Worm (Caenorhabditis elegans) whole organism, midembryonic: ENCODE data around the gene T22C8.1.

Source experiments
- T22C8.4 ChIP-seq: fragments of 200-800 bp; sonication (Bioruptor generic); IDR thresholded peaks from 2 replicates; pipeline ENCODE4 v1.3.6; 2022; ENCODE audit warnings: missing genetic modification characterization, missing compliant biosample characterization
- cog-1 ChIP-seq: sonication (generic microtip); optimal IDR thresholded peaks from 2 replicates; lab custom pipeline; 2016; ENCODE audit warnings: missing genetic modification characterization, missing compliant biosample characterization
- flt-1 ChIP-seq: fragments of 200-800 bp; sonication (Bioruptor generic); IDR thresholded peaks from 2 replicates; pipeline ENCODE4 v1.3.6; 2022; ENCODE audit warnings: missing genetic modification characterization, missing compliant biosample characterization
- klf-2 ChIP-seq: fragments of 200-800 bp; sonication (Bioruptor generic); conservative IDR thresholded peaks from 2 replicates; pipeline ENCODE4 v1.3.6; 2022; ENCODE audit warnings: missing genetic modification reagents, missing genetic modification characterization, missing compliant biosample characterization
- med-1 ChIP-seq: sonication (generic microtip); optimal IDR thresholded peaks from 2 replicates; lab custom pipeline; 2017; ENCODE audit warnings: missing genetic modification characterization, mild to moderate bottlenecking, missing compliant biosample characterization, antibody characterized with exemption, missing genetic modification reagents; ENCODE audit not compliant: insufficient read depth
- ref-1 ChIP-seq: fragments of 200-800 bp; sonication (Bioruptor generic); conservative IDR thresholded peaks from 2 replicates; pipeline ENCODE4 v1.3.6; 2022; ENCODE audit warnings: missing genetic modification reagents, missing genetic modification characterization, missing compliant biosample characterization
- tab-1 ChIP-seq: fragments of 200-800 bp; sonication (Bioruptor generic); IDR thresholded peaks from 2 replicates; pipeline ENCODE4 v1.3.6; 2022; ENCODE audit warnings: missing genetic modification characterization, missing compliant biosample characterization
- ztf-23 ChIP-seq: fragments of 200-800 bp; sonication (Bioruptor generic); IDR thresholded peaks from 2 replicates; pipeline ENCODE4 v1.3.6; 2022; ENCODE audit warnings: missing genetic modification reagents, missing genetic modification characterization, missing compliant biosample characterization
- ztf-29 ChIP-seq: fragments of 200-800 bp; sonication (Bioruptor generic); IDR thresholded peaks from 2 replicates; pipeline ENCODE4 v1.3.6; 2022; ENCODE audit warnings: missing genetic modification reagents, missing genetic modification characterization, missing compliant biosample characterization

Gene T22C8.1

DNA sequence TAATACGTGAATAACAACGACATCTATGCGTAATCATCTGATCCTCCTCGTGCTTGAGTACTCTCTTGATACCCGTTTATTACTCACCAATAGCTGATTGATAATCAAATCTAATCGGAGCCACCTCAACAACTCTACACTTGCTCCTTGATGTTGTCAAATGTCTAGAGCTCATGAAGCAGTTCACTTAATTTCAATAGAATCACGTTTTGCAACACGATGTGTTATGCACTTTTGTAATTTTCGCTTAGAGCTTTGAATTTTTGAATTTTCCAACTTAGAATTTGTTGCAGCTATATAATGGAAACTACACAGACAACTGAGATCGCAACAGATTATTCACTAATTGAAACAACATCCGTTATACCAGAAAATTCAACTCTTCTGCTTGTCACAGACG is at the start of gene T22C8.1:
T22C8.1 (plus strand) TSS at position 301 of the 400 bp plus-strand sequence.
- TF ChIP-seq flt-1 (GFP tag; lab: Robert Waterston, UW) (no peak), ref-1 (GFP tag; lab: Robert Waterston, UW) (no peak), cog-1 (tag; lab: Kevin White, UChicago) (no peak)

ce11 chrII:8566039-8566438 is 46.5 kb upstream of the T22C8.1 start, which contains the start of gene stc-1:
stc-1 (minus strand) TSS chrII:8566139.
- TF ChIP-seq klf-2: no peak
- no peak for TF ChIP-seq med-1 (GFP tag; lab: Kevin White, UChicago)
- no peak for TF ChIP-seq ztf-29 (GFP tag; lab: Robert Waterston, UW)
- no peak for TF ChIP-seq T22C8.4 (GFP tag; lab: Robert Waterston, UW)
- no peak for TF ChIP-seq flt-1 (GFP tag; lab: Robert Waterston, UW)
- no peak for TF ChIP-seq cog-1 (tag; lab: Kevin White, UChicago)
- TF ChIP-seq ztf-23 (GFP tag; lab: Robert Waterston, UW): no peak
- TF ChIP-seq tab-1 (GFP tag; lab: Robert Waterston, UW): no peak

- TF ChIP-seq tab-1 (GFP tag; lab: Robert Waterston, UW): no peak
- TF ChIP-seq med-1 (GFP tag; lab: Kevin White, UChicago): no peak
- no peak for TF ChIP-seq ref-1 (GFP tag; lab: Robert Waterston, UW)
- TF ChIP-seq cog-1 (tag; lab: Kevin White, UChicago): no peak
- TF ChIP-seq klf-2: no peak
- TF ChIP-seq ztf-29 (GFP tag; lab: Robert Waterston, UW): no peak
Measured at ce11 chrII:8566806-8567266, 45.7 kb upstream of the T22C8.1 start, which contains the start of gene F54C9.3. F54C9.3 (minus strand) TSS chrII:8566856.

DNA sequence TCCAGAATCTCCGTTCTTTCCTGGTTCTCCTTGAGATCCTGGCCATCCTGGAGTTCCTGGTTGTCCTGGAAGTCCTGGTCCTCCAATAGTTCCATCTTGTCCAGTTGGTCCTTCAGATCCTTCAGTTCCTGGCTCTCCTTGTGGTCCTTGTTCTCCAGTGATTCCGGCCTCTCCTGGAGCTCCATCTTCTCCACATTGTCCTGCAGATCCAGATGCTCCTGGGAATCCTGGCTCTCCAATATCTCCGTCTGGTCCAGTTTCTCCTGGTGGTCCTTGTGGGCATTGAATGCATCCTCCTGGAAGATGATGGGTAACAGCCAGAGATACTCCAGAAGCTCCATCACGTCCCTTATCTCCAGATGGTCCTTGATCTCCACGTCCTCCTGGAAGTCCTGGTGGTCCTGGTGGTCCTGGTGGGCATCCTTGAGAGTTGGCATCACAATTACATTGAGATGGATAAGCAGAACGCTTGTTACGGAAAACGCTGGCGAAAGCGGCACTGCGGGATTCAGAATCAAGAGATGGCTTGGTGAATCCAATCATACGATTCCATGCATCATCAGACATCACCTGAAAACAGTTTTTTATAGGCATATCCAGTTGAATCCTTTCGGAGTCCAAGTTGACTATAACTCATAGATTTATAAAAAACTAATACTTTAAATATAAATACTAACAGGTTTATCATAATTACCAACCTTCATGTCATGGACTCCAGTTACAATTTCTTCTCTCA is 44.2 kb upstream of the T22C8.1 start:
- TF ChIP-seq med-1 (GFP tag; lab: Kevin White, UChicago): no peak
- no peak for TF ChIP-seq tab-1 (GFP tag; lab: Robert Waterston, UW)
- TF ChIP-seq T22C8.4 (GFP tag; lab: Robert Waterston, UW): no peak
- no peak for TF ChIP-seq ztf-23 (GFP tag; lab: Robert Waterston, UW)
- TF ChIP-seq ref-1 (GFP tag; lab: Robert Waterston, UW): no peak
- TF ChIP-seq ztf-29 (GFP tag; lab: Robert Waterston, UW): no peak
- no peak for TF ChIP-seq klf-2
- TF ChIP-seq cog-1 (tag; lab: Kevin White, UChicago): no peak
- no peak for TF ChIP-seq flt-1 (GFP tag; lab: Robert Waterston, UW)

DNA sequence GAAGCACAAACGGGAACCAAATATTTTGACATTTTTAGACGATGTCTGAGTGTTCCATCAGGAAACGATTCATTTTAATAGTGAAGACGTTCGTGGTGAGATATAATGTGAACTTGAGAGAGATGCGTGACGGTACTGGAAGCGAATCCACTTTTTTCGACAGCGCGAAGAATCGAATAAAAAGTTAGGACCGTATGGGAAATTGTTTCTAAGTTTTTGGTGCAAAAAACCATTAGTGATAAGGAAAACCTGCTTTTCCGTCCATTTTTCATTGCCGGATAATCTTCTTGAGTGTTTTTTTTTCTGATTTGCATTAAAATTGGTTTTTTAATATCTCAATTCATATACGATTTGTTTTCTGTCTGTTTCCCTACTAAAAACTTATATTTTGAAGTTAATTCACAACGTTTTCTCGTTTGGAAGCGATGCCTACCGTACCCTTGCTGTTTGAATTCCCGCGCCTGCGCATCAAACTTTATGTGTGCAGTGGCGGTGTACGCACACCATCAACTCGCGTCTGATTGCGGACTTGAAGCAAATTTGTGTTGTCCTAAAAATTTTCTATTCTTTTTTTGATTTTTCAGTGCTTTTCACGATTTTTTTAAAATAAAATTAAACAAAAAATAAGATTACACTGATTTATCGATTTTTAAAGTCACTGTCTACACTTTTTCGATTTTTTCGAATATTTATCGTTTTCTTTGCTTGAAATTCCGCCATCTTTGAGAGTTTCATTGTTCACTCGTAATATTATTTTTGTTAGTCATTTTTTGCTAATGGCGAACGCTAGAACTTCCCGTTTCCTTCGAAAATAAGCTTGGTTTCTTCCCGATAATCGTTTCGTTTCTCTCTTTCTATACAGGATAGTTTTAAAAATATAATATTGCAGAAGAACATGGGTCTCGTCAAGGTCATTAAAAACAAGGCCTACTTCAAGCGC is 43.3 kb upstream of the T22C8.1 start, which contains the start of the genes col-38 and rpl-5:
col-38 (minus strand) TSS at position 51 of the 940 bp plus-strand sequence.
rpl-5 (plus strand) TSS at position 890 of the 940 bp plus-strand sequence.
- TF ChIP-seq ztf-23 (GFP tag; lab: Robert Waterston, UW) (peak; percentile 80), ztf-29 (GFP tag; lab: Robert Waterston, UW) (no peak), flt-1 (GFP tag; lab: Robert Waterston, UW) (peak; percentile 78), cog-1 (tag; lab: Kevin White, UChicago) (peak; percentile 64), klf-2 (0 out of 2 replicates have a peak, but pooled peaks have one; percentile 9)

DNA sequence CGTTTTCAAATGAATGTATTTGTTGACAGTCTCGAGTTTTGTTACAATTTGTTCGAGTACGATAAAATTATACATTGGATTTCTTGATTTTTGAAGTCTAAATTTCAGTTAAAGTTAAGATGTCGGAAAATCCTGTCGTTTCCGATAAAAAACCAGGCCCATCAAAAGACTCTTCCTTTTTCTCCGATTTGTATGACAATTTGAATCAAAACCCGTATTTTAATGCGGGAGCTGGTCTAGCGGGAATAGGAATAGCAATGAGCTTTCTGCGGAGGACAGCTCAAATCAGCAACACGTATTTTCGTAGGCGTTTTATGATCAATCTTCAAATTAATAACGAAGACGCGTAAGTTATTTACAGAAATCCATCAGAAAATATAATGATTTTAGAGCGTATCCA is 41.6 kb upstream of the T22C8.1 start, which contains the start of gene bcs-1:
bcs-1 (plus strand) TSS at position 109 of the 400 bp plus-strand sequence.
- TF ChIP-seq ztf-29 (GFP tag; lab: Robert Waterston, UW) (no peak), cog-1 (tag; lab: Kevin White, UChicago) (no peak), flt-1 (GFP tag; lab: Robert Waterston, UW) (no peak), ztf-23 (GFP tag; lab: Robert Waterston, UW) (no peak), T22C8.4 (GFP tag; lab: Robert Waterston, UW) (no peak), med-1 (GFP tag; lab: Kevin White, UChicago) (no peak), tab-1 (GFP tag; lab: Robert Waterston, UW) (no peak), klf-2 (no peak), ref-1 (GFP tag; lab: Robert Waterston, UW) (no peak)

ce11 chrII:8573044-8573443 is 39.5 kb upstream of the T22C8.1 start, which contains the start of gene F54C9.7:
F54C9.7 (plus strand) TSS chrII:8573344.
- no peak for TF ChIP-seq ztf-23 (GFP tag; lab: Robert Waterston, UW)
- no peak for TF ChIP-seq ztf-29 (GFP tag; lab: Robert Waterston, UW)
- no peak for TF ChIP-seq cog-1 (tag; lab: Kevin White, UChicago)
- no peak for TF ChIP-seq flt-1 (GFP tag; lab: Robert Waterston, UW)

DNA sequence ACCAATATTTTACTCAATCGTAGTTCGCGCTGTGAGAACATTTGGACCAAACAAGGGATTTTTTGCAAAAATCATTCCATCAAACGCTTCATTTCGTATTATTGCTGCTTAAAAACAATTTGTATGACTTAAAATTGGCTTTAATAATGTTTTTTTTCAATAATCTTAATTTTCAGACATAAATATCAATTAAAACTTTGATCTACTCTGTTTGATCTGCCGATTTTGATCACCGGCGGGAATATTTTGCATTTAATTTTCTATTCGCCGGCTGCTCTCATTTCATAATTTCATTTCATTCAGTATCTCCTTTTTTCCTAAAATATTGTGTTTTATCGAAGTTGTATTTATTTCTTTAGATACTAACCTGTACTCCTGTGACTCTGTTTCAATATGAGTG is 37.4 kb upstream of the T22C8.1 start, which contains the start of gene puf-5:
puf-5 (plus strand) TSS at position 358 of the 400 bp plus-strand sequence.
- TF ChIP-seq flt-1 (GFP tag; lab: Robert Waterston, UW): no peak
- TF ChIP-seq T22C8.4 (GFP tag; lab: Robert Waterston, UW): no peak
- TF ChIP-seq tab-1 (GFP tag; lab: Robert Waterston, UW): no peak
- no peak for TF ChIP-seq ztf-29 (GFP tag; lab: Robert Waterston, UW)
- no peak for TF ChIP-seq cog-1 (tag; lab: Kevin White, UChicago)
- TF ChIP-seq klf-2: no peak
- TF ChIP-seq ztf-23 (GFP tag; lab: Robert Waterston, UW): no peak
- TF ChIP-seq med-1 (GFP tag; lab: Kevin White, UChicago): no peak
- TF ChIP-seq ref-1 (GFP tag; lab: Robert Waterston, UW): no peak
